Fruit fly (Drosophila melanogaster) whole organism, embryonic: Measurements from ENCODE around the gene CG34179.

Experiments
- CG10274 ChIP-seq: fragments of 200-800 bp; sonication (Bioruptor generic); optimal IDR thresholded peaks from 3 replicates; lab custom pipeline; 2017; ENCODE audit warnings: missing biosample characterization, mild to moderate bottlenecking, missing genetic modification characterization
- CG11085 ChIP-seq: fragments of 200-800 bp; sonication (Bioruptor generic); IDR thresholded peaks from 2 replicates; pipeline ENCODE4 v1.3.6; 2022; ENCODE audit warnings: missing biosample characterization, missing genetic modification characterization
- CG15696 ChIP-seq: fragments of 200-800 bp; sonication (Bioruptor generic); optimal IDR thresholded peaks from 2 replicates; lab custom pipeline; 2019; ENCODE audit warnings: missing biosample characterization, mild to moderate bottlenecking, missing genetic modification characterization, moderate library complexity
- CG17328 ChIP-seq: fragments of 200-800 bp; sonication (Bioruptor generic); IDR thresholded peaks from 2 replicates; pipeline ENCODE4 v1.3.6; 2022; ENCODE audit warnings: missing biosample characterization, missing genetic modification characterization
- CG17359 ChIP-seq: fragments of 200-800 bp; sonication (Bioruptor generic); optimal IDR thresholded peaks from 3 replicates; lab custom pipeline; 2018; ENCODE audit warnings: missing biosample characterization, mild to moderate bottlenecking, missing genetic modification characterization, moderate library complexity
- CG18011 ChIP-seq: fragments of 200-800 bp; sonication (Bioruptor generic); optimal IDR thresholded peaks from 2 replicates; lab custom pipeline; 2017; ENCODE audit warnings: missing biosample characterization, missing genetic modification characterization, mild to moderate bottlenecking, moderate library complexity, missing genotype
- CG2199 ChIP-seq: fragments of 200-800 bp; sonication (Bioruptor generic); IDR thresholded peaks from 3 replicates; pipeline ENCODE4 v1.3.6; 2022; ENCODE audit warnings: missing biosample characterization, missing genetic modification characterization
- CG31388 ChIP-seq: fragments of 200-800 bp; sonication (Bioruptor generic); optimal IDR thresholded peaks from 2 replicates; lab custom pipeline; 2016; ENCODE audit warnings: missing biosample characterization, missing genetic modification characterization
- CG3838 ChIP-seq: fragments of 200-800 bp; sonication (Bioruptor generic); optimal IDR thresholded peaks from 3 replicates; lab custom pipeline; 2016; ENCODE audit warnings: missing biosample characterization, missing genetic modification characterization
- CG4282 ChIP-seq: fragments of 200-800 bp; sonication (Bioruptor generic); optimal IDR thresholded peaks from 2 replicates; lab custom pipeline; 2016; ENCODE audit warnings: missing biosample characterization, missing genetic modification characterization
- CG9215 ChIP-seq: fragments of 200-800 bp; sonication (Bioruptor generic); IDR thresholded peaks from 2 replicates; pipeline ENCODE4 v1.3.6; 2022; ENCODE audit warnings: missing biosample characterization, missing genetic modification characterization
- D19B ChIP-seq: fragments of 200-800 bp; sonication (Bioruptor generic); optimal IDR thresholded peaks from 2 replicates; lab custom pipeline; 2017; ENCODE audit warnings: missing biosample characterization, mild to moderate bottlenecking, missing genetic modification characterization
- Dip2 ChIP-seq: fragments of 200-800 bp; sonication (Bioruptor generic); IDR thresholded peaks from 2 replicates; pipeline ENCODE4 v1.3.6; 2022; ENCODE audit warnings: missing biosample characterization, missing genetic modification characterization
- Dp ChIP-seq: fragments of 200-800 bp; sonication (Bioruptor generic); optimal IDR thresholded peaks from 2 replicates; lab custom pipeline; 2018; ENCODE audit warnings: missing biosample characterization, mild to moderate bottlenecking, missing genetic modification characterization, moderate library complexity
- HLHmδ ChIP-seq: fragments of 200-800 bp; sonication (Bioruptor generic); optimal IDR thresholded peaks from 2 replicates; lab custom pipeline; 2018; ENCODE audit warnings: missing biosample characterization, mild to moderate bottlenecking, missing genetic modification characterization, moderate library complexity
- Kr ChIP-seq: fragments of 200-800 bp; sonication (Bioruptor generic); optimal IDR thresholded peaks from 2 replicates; lab custom pipeline; 2017; ENCODE audit warnings: missing biosample characterization, mild to moderate bottlenecking, missing genetic modification characterization
- Nf-YA ChIP-seq: fragments of 200-800 bp; sonication (Bioruptor generic); IDR thresholded peaks from 2 replicates; pipeline ENCODE4 v1.3.6; 2022; ENCODE audit warnings: missing biosample characterization, missing genetic modification characterization
- NfI ChIP-seq: fragments of 200-800 bp; sonication (Bioruptor generic); optimal IDR thresholded peaks from 3 replicates; lab custom pipeline; 2018; ENCODE audit warnings: missing biosample characterization, mild to moderate bottlenecking, missing genetic modification characterization, moderate library complexity
- Pdp1 ChIP-seq, 2 experiments: fragments of 200-800 bp; sonication (Bioruptor generic); optimal IDR thresholded peaks; 3 replicates each; lab custom pipeline; 2016; ENCODE audit warnings: missing biosample characterization in 2 of 2, missing genetic modification characterization in 2 of 2, mild to moderate bottlenecking in 1 of 2, moderate library complexity in 1 of 2
- Rx ChIP-seq: fragments of 200-800 bp; sonication (Bioruptor generic); IDR thresholded peaks from 2 replicates; pipeline ENCODE4 v1.3.6; 2022; ENCODE audit warnings: missing biosample characterization, missing genetic modification characterization
- Sin3A ChIP-seq: fragments of >200 bp; optimal IDR thresholded peaks from 2 replicates; lab custom pipeline; 2018
- Six4 ChIP-seq: fragments of 200-800 bp; sonication (Bioruptor generic); optimal IDR thresholded peaks from 2 replicates; lab custom pipeline; 2016; ENCODE audit warnings: missing biosample characterization, missing genetic modification characterization
- Sry-β ChIP-seq: fragments of 200-800 bp; sonication (Bioruptor generic); optimal IDR thresholded peaks from 2 replicates; lab custom pipeline; 2018; ENCODE audit warnings: missing biosample characterization, mild to moderate bottlenecking, missing genetic modification characterization, moderate library complexity
- Trl ChIP-seq, 3 experiments: fragments of >200 bp in 2 of 3; fragments of 200-800 bp in 1 of 3; sonication (Bioruptor generic) in 1 of 3; optimal IDR thresholded peaks; 2 replicates in 1 of 3; 3 replicates in 2 of 3; lab custom pipeline; 2016 to 2017; ENCODE audit warnings: missing biosample characterization in 1 of 3, missing genetic modification characterization in 1 of 3
- ash1 ChIP-seq: fragments of 200-800 bp; sonication (Bioruptor generic); optimal IDR thresholded peaks from 2 replicates; lab custom pipeline; 2018; ENCODE audit warnings: missing biosample characterization, mild to moderate bottlenecking, missing genetic modification characterization
- bcd ChIP-seq: fragments of 200-800 bp; sonication (Bioruptor generic); optimal IDR thresholded peaks from 2 replicates; lab custom pipeline; 2017; ENCODE audit warnings: missing biosample characterization, mild to moderate bottlenecking, missing genetic modification characterization
- chinmo ChIP-seq: fragments of 200-800 bp; sonication (Bioruptor generic); IDR thresholded peaks from 4 replicates; pipeline ENCODE4 v1.3.6; 2022; ENCODE audit warnings: missing biosample characterization, missing genetic modification characterization; ENCODE audit not compliant: partially characterized antibody
- ems ChIP-seq: fragments of 200-800 bp; sonication (Bioruptor generic); optimal IDR thresholded peaks from 3 replicates; lab custom pipeline; 2016; ENCODE audit warnings: missing biosample characterization, missing genetic modification characterization
- en ChIP-seq: fragments of 200-800 bp; sonication (Bioruptor generic); optimal IDR thresholded peaks from 2 replicates; lab custom pipeline; 2016; ENCODE audit warnings: missing biosample characterization, missing genetic modification characterization
- jumu ChIP-seq: fragments of 200-800 bp; sonication (Bioruptor generic); optimal IDR thresholded peaks from 3 replicates; lab custom pipeline; 2016; ENCODE audit warnings: missing biosample characterization, missing genetic modification characterization
- kah ChIP-seq: fragments of 200-800 bp; sonication (Bioruptor generic); optimal IDR thresholded peaks from 2 replicates; lab custom pipeline; 2018; ENCODE audit warnings: missing biosample characterization, mild to moderate bottlenecking, missing genetic modification characterization
- ken ChIP-seq: fragments of 200-800 bp; sonication (Bioruptor generic); IDR thresholded peaks from 3 replicates; pipeline ENCODE4 v1.3.6; 2022; ENCODE audit warnings: missing biosample characterization, missing genetic modification characterization
- knrl ChIP-seq: fragments of 200-800 bp; sonication (Bioruptor generic); IDR thresholded peaks from 3 replicates; pipeline ENCODE4 v1.3.6; 2022; ENCODE audit warnings: missing biosample characterization, missing genetic modification characterization; ENCODE audit not compliant: partially characterized antibody
- lov ChIP-seq, 2 experiments: fragments of 200-800 bp in 1 of 2; fragments of >200 bp in 1 of 2; sonication (Bioruptor generic) in 1 of 2; IDR thresholded peaks in 1 of 2; optimal IDR thresholded peaks in 1 of 2; 2 replicates in 1 of 2; 3 replicates in 1 of 2; pipeline versions ENCODE4 v1.3.6 to Lab custom; 2017 to 2022; ENCODE audit warnings: missing biosample characterization in 1 of 2, missing genetic modification characterization in 1 of 2
- mirr ChIP-seq: fragments of 200-800 bp; sonication (Bioruptor generic); optimal IDR thresholded peaks from 3 replicates; lab custom pipeline; 2018; ENCODE audit warnings: missing biosample characterization, mild to moderate bottlenecking, missing genetic modification characterization
- nerfin-1 ChIP-seq: fragments of 200-800 bp; sonication (Bioruptor generic); optimal IDR thresholded peaks from 3 replicates; lab custom pipeline; 2019; ENCODE audit warnings: missing biosample characterization, mild to moderate bottlenecking, missing genetic modification characterization, moderate library complexity
- p53 ChIP-seq: fragments of 200-800 bp; sonication (Bioruptor generic); optimal IDR thresholded peaks from 2 replicates; lab custom pipeline; 2016; ENCODE audit warnings: missing biosample characterization, missing genetic modification characterization
- pfk ChIP-seq: fragments of 200-800 bp; sonication (Bioruptor generic); optimal IDR thresholded peaks from 2 replicates; lab custom pipeline; 2018; ENCODE audit warnings: missing biosample characterization, mild to moderate bottlenecking, missing genetic modification characterization, moderate library complexity
- pho ChIP-seq: fragments of 200-800 bp; sonication (Bioruptor generic); optimal IDR thresholded peaks from 2 replicates; lab custom pipeline; 2016; ENCODE audit warnings: missing biosample characterization, missing genetic modification characterization
- pita ChIP-seq: fragments of 200-800 bp; sonication (Bioruptor generic); optimal IDR thresholded peaks from 2 replicates; lab custom pipeline; 2017; ENCODE audit warnings: missing biosample characterization, mild to moderate bottlenecking, missing genetic modification characterization
- prd ChIP-seq, 3 experiments: fragments of >200 bp in 2 of 3; fragments of 200-800 bp in 1 of 3; sonication (Bioruptor generic) in 1 of 3; optimal IDR thresholded peaks in 2 of 3; IDR thresholded peaks in 1 of 3; 2 replicates in 2 of 3; 3 replicates in 1 of 3; pipeline versions ENCODE4 v1.3.6 to Lab custom; 2017 to 2022; ENCODE audit warnings: missing biosample characterization in 1 of 3, missing genetic modification characterization in 1 of 3
- pum ChIP-seq: fragments of 200-800 bp; sonication (Bioruptor generic); optimal IDR thresholded peaks from 2 replicates; lab custom pipeline; 2016; ENCODE audit warnings: missing biosample characterization, missing genetic modification characterization
- sob ChIP-seq: fragments of 200-800 bp; sonication (Bioruptor generic); IDR thresholded peaks from 2 replicates; pipeline ENCODE4 v1.3.6; 2022; ENCODE audit warnings: missing biosample characterization, missing genetic modification characterization
- trem ChIP-seq: fragments of 200-800 bp; optimal IDR thresholded peaks from 3 replicates; lab custom pipeline; 2019; ENCODE audit warnings: missing biosample characterization, mild to moderate bottlenecking, missing genetic modification characterization, moderate library complexity
- tup ChIP-seq: fragments of 200-800 bp; sonication (Bioruptor generic); optimal IDR thresholded peaks from 2 replicates; lab custom pipeline; 2016; ENCODE audit warnings: missing biosample characterization, mild to moderate bottlenecking, missing genetic modification characterization, moderate library complexity
- twi ChIP-seq: fragments of 200-800 bp; optimal IDR thresholded peaks from 2 replicates; lab custom pipeline; 2019; ENCODE audit warnings: missing biosample characterization, mild to moderate bottlenecking, missing genetic modification characterization, moderate library complexity

CG34179 gene

DNA sequence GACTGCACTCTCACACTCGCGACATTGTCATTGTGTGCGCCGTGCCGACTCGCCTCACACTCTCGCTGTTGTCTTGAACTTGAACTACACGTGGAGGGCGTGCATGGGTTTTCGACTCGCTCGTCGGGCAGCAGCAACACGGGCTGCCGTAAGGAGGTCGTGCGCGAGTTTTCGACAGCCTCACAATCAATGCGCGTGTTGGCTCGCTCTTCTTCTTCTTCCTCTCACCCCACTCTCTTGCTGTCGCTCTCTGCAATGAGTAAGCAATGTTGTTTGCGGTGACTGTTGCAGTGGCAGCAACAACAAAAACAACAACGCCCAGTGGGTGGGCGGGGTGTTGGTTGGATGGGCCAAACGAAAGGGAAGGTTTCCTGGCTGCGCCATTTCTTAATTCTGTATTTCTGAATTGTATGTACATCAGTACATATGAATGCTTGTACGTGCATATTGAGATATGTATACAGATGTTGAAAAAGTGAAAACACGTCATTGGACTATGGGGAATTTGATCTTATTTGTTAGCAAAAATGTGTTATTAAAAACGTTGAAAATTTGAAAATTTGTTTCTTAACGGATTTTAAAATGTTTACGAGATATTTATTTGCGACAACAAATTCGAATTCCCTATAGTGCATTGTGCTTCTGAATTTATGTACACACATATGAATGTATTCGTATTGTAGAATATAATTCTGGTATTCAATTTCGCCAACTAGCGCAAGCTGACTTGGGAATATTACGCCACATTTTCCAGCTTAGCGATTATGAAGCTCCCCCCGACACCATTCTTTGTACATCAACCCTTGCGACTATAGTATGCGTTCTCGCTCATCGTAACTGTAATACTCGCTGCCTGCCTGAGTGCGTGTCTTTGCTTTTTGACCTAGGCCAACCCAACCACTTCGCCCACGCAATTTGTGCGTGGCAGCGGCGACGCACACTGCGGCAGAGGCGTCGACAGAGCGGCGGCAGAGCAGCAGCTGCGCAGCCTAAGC lies 40.2 kb upstream of the CG34179 start (continued):
- peak; percentile 58 for TF ChIP-seq sob (GFP tag; lab: Robert Waterston, UW)
- no peak for TF ChIP-seq jumu (GFP tag; lab: Kevin White, UChicago)
- no peak for TF ChIP-seq CG17328 (GFP tag; lab: Robert Waterston, UW)
- no peak for TF ChIP-seq Sry-β (GFP tag; lab: Kevin White, UChicago)
- peak; percentile 24 for TF ChIP-seq bcd (GFP tag; lab: Kevin White, UChicago)
- TF ChIP-seq en (GFP tag; lab: Kevin White, UChicago) = no peak
- TF ChIP-seq ash1 (GFP tag; lab: Kevin White, UChicago) = peak; percentile 58
- peak; percentile 94 for TF ChIP-seq mirr (GFP tag; lab: Kevin White, UChicago)
- no peak for TF ChIP-seq tup (GFP tag; lab: Kevin White, UChicago)
- no peak for TF ChIP-seq CG31388 (GFP tag; lab: Kevin White, UChicago)
- TF ChIP-seq Dp (GFP tag; lab: Kevin White, UChicago) = no peak
- TF ChIP-seq twi (tag; lab: Kevin White, UChicago) = peak; percentile 99
- peak; percentile 47 for TF ChIP-seq kah (GFP tag; lab: Kevin White, UChicago)
- TF ChIP-seq CG4282 (GFP tag; lab: Kevin White, UChicago) = peak; percentile 34
- TF ChIP-seq Rx (GFP tag; lab: Robert Waterston, UW) = no peak
- peak; percentile 46; the same call in 1 of the 3 replicates for TF ChIP-seq ken (GFP tag; lab: Robert Waterston, UW)
- peak; percentile 75 to 81 for TF ChIP-seq Trl (optimal IDR thresholded peaks at IDR 0.05; lab: Kevin White, UChicago)
- peak; percentile 42 for TF ChIP-seq Trl (GFP tag; optimal IDR thresholded peaks at IDR 0.05; lab: Kevin White, UChicago)
- no peak for TF ChIP-seq Sin3A (lab: Kevin White, UChicago)
- peak; percentile 46 for TF ChIP-seq NfI (GFP tag; lab: Kevin White, UChicago)
- TF ChIP-seq HLHmδ (GFP tag; lab: Kevin White, UChicago) = peak; percentile 69
- TF ChIP-seq CG10274 (GFP tag; lab: Kevin White, UChicago) = no peak
- peak; percentile 100 for TF ChIP-seq chinmo (GFP tag; lab: Robert Waterston, UW)
- TF ChIP-seq CG2199 (GFP tag; lab: Robert Waterston, UW) = peak; percentile 95; the same call in 2 of the 3 replicates
- TF ChIP-seq lov (optimal IDR thresholded peaks at IDR 0.05; lab: Kevin White, UChicago) = no peak
- TF ChIP-seq lov (GFP tag; IDR thresholded peaks at IDR 0.05; lab: Robert Waterston, UW) = peak; percentile 74; the same call in 1 of the 3 replicates
- TF ChIP-seq prd (optimal IDR thresholded peaks at IDR 0.05; lab: Kevin White, UChicago) = no peak
- TF ChIP-seq prd (GFP tag; IDR thresholded peaks at IDR 0.05; lab: Robert Waterston, UW) = no peak
- peak; percentile 65 for TF ChIP-seq Kr (GFP tag; lab: Kevin White, UChicago)
- peak; percentile 8 for TF ChIP-seq pho (GFP tag; lab: Kevin White, UChicago)
- TF ChIP-seq CG11085 (GFP tag; lab: Robert Waterston, UW) = no peak
- TF ChIP-seq Dip2 (GFP tag; lab: Robert Waterston, UW) = no peak
- no peak for TF ChIP-seq p53 (GFP tag; lab: Kevin White, UChicago)
- peak; percentile 76 for TF ChIP-seq nerfin-1 (tag; lab: Kevin White, UChicago)
- no peak for TF ChIP-seq Nf-YA
- peak; percentile 1 for TF ChIP-seq CG15696 (tag; lab: Kevin White, UChicago)
- no peak for TF ChIP-seq pita (GFP tag; lab: Kevin White, UChicago)
- TF ChIP-seq CG9215 (GFP tag; lab: Robert Waterston, UW) = no peak
- peak; percentile 30 for TF ChIP-seq CG17359 (tag; lab: Kevin White, UChicago)
- peak; percentile 38 for TF ChIP-seq pfk (GFP tag; lab: Kevin White, UChicago)
- TF ChIP-seq ems (GFP tag; lab: Kevin White, UChicago) = no peak
- no peak for TF ChIP-seq pum
- TF ChIP-seq knrl (GFP tag; lab: Robert Waterston, UW) = peak; percentile 50; the same call in 2 of the 3 replicates
- TF ChIP-seq CG18011 (GFP tag; lab: Kevin White, UChicago) = no peak
- TF ChIP-seq CG3838 (GFP tag; lab: Kevin White, UChicago) = peak; percentile 61
- peak in 1 of 2 experiments; percentile 64 for TF ChIP-seq Pdp1 (GFP tag; optimal IDR thresholded peaks at IDR 0.05; lab: Kevin White, UChicago)
- TF ChIP-seq Six4 (GFP tag; lab: Kevin White, UChicago) = no peak
- no peak for TF ChIP-seq D19B
- TF ChIP-seq trem = peak; percentile 6
